Worm (Caenorhabditis elegans) whole organism, L4/young adult: Measurements from ENCODE around the gene lys-5.

Experiments used
- W03F9.2 ChIP-seq: fragments of 150-350 bp; optimal IDR thresholded peaks from 2 replicates; lab custom pipeline; 2014; ENCODE audit warnings: missing biosample characterization, missing genetic modification characterization
- him-1 ChIP-seq: sonication (generic microtip); optimal IDR thresholded peaks from 2 replicates; lab custom pipeline; 2016; ENCODE audit warnings: missing genotype, missing genetic modification reagents, missing genetic modification characterization, missing compliant biosample characterization

DNA sequence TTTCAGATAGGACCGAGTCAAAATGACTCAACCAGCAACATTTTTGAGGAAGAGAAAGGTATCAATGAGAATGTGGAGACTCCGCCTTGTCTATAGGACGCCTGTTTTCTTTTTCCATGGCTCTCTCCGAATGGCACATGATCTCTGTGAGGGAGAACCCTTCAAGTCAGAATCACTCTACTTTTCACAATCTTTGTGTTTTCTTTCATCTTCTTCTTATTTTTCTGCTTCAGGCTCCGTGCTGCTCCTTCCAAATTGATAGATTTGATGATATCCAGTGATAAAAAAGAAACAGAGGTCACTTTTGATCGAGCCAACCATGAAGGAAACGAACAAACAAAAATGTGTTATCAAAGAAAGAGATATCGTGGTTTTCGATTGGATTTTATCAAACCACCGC, 23.6 kb upstream of the lys-5 start, which contains the start of gene ZK809.8:
- no peak for TF ChIP-seq W03F9.2 (tag; lab: Kevin White, UChicago)
- TF ChIP-seq him-1 (tag; lab: Kevin White, UChicago) = no peak
